Fruit fly (Drosophila melanogaster) whole organism, larva: Measurements from ENCODE around the gene CG42581.
"Not testable (repeated sequence)": the region's sequence is repeated elsewhere in the genome, so short reads cannot be mapped to it uniquely, and the experiment has no call there.

Source experiments
- noc ChIP-seq: fragments of 200-800 bp; sonication (Bioruptor generic); optimal IDR thresholded peaks from 3 replicates; lab custom pipeline; 2019; ENCODE audit warnings: missing biosample characterization, mild to moderate bottlenecking, missing genetic modification characterization, moderate library complexity

CG42581 gene

DNA sequence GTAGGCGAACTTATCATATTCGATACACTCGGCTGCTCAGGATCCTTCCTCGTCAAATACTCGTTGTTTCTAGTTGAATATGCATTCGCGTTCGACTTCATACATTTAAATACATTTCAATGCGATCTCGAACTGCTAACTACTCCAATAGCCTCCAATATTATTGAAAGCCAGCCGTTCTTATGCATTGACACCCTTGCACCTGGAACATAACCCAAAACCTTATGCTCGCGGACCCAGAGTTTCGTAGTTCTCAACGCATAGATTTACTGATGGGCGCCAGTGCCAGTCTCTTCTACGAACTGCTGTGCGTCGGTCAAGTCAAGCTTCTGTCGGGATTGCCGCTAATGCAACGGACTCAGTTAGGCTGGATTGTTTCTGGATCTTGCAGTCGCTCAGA, at the start of gene CG42581:
TSS of gene CG42581 (minus strand) at position 101 of the 400 bp plus-strand sequence.
- not testable (repeated sequence) for TF ChIP-seq noc (tag; lab: Kevin White, UChicago)

DNA sequence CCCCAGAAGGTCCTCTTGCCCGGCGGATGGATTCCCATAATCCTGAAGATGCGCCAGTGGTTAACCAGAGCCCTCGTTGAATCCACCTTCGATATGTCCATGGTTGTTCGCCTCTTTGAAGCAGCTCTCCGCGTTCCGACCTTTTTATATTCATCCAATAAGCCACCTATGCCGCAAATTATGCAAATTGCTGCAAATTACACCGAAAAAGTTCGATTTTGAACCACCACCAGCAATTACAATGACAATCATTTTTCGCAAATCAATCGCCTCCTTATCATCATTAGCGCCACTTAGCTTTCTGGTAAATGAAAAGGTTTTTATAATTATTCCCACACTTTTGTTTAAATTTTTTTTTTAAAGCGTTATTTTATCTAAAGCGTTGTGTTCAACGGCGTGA, 46.8 kb upstream of the CG42581 start, which contains the start of gene Or19a:
TSS of gene Or19a (minus strand) at position 101 of the 400 bp plus-strand sequence.
- TF ChIP-seq noc (tag; lab: Kevin White, UChicago), result not testable (repeated sequence)

DNA sequence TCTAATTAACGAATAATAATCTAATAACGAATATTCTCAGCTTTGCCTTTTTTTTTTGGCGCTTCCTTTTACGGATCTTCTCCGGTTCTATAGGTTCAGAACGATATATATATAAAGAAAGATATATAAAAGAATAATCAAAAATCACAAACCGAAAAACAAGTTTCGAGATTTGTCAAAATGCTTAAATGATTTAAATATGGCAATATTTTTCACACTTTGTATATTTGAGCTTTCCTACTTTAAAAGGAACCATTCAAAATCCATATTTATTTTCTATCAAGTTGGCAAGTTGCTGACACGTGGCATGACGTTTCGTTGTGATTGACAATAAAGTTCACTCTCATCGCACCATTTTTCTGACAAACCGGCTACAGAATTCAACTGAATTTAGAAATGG, 44.4 kb upstream of the CG42581 start, which contains the start of gene CG34332:
TSS of gene CG34332 (plus strand) at position 301 of the 400 bp plus-strand sequence.
- TF ChIP-seq noc (tag; lab: Kevin White, UChicago), result no peak

DNA sequence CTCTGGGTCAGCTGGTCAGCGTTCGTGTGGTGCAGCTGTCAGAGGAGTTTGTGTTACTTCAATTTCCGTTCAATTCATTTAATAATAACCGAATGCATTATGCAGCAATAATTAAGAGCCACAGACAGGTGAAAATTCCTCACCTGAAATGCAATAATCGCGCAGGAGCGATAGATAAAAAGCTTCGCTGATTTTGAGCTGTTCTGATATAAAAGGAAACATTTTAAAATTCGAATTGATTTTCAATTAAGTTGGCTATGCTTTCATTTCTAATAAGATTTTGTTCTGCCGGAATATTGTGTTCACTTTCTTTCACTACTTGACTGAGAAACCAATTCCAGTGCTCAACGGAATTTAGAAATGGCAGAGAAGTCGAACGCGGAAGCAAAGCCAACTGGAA, 43.2 kb upstream of the CG42581 start, which contains the start of gene CG42583:
TSS of gene CG42583 (plus strand) at position 301 of the 400 bp plus-strand sequence.
- no peak for TF ChIP-seq noc (tag; lab: Kevin White, UChicago)

DNA sequence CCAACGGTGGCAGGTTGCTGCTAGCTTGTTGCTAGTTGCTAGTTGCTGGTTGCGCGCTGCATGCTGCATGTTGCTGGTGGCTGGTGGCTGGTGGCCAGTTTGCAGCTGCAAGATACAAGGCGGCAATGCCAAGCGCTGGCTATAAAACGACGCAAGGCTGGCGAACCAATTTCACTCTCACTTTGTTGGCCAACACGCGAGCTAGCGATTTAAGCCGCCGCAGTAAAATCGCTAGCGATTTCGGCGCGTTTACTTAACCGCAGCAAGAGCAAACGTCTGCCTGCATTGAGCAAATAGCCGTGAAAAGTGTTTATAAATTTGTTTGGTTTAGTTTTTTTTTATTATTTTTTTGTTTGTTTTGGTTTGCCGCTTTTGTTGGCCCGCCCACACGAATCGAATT, 37.2 kb upstream of the CG42581 start, which contains the start of gene CG15322:
TSS of gene CG15322 (plus strand) at position 148 of the 400 bp plus-strand sequence.
- TF ChIP-seq noc (tag; lab: Kevin White, UChicago), result no peak

DNA sequence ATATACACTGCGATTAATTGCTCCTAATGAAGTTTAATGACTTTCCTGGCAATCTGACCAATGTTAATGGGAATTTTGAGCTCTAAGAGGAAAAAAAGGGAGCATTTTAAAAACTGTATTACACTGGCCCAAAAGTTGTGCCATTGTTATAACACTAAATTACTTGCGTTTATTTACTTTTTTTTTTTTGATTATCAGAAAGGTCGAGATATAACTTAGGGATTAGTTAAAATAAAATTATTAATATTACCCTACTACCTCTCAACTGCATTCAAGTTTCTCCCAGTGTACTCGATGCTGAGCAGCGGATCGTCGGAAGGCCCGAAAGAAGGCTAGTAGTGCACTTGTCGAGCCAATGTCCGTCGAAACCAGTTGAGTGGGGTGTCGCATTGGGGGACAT, 34.2 kb upstream of the CG42581 start:
- no peak for TF ChIP-seq noc (tag; lab: Kevin White, UChicago)

DNA sequence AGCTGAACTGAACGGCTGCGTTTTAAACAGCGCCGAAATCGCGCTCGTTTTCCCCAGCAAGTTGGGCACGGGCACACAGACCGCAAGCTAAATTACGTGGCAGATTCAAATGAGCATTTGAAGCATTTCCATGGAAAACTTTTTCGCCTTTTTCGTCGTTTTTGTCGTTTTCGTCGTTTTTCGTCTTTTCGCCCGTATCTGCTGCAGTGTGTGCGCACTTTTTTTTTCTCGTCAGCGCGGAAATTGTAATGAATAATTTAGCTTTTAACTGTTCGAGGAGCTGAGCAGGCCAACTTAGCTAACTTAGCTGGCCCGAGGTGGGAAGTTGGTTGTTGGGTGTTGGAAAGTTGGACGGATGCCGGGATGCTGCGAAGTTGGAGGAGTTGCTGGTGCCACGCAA, 33.3 kb upstream of the CG42581 start:
- no peak for TF ChIP-seq noc (tag; lab: Kevin White, UChicago)

DNA sequence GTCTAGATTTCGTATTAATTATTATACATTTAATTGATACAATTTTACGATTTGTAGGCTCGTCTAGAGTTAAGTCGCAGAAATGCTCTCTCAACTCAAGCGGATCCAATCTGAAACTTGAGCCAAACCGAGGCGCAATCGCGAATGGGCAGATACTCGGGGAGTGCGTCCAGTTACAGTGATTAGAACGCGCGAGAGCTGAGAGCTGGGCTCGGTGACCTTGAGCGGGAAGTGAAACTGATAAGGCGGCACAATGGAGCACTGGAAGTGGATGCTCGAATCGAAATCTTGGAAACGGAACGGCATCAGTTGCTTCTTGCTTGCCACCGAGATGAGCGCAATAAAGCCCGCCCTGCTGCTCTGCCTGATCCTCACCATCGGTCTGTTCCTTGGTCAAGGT, 25.9 kb upstream of the CG42581 start, which contains the start of gene CG34331:
TSS of gene CG34331 (plus strand) at position 301 of the 400 bp plus-strand sequence.
- no peak for TF ChIP-seq noc (tag; lab: Kevin White, UChicago)

DNA sequence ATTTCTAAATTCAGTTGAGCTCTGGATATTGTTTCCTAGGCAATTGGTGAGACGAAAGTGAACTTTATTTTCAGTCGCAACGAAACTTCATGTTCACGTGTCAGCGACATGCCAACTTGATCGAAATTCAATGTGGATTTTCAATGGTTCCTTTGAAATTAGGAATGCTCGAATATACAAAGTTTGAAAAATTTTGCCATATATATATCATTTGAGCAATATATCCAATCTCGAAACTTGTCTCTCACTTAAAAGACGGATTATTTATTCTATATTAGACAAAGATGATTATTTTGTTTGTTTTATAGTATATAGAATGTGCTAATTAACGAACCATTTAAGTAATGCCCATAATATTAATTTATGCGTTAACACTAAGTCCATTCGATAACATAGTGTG, 14.2 kb upstream of the CG42581 start, which contains the start of gene karr:
TSS of gene karr (minus strand) at position 101 of the 400 bp plus-strand sequence.
- no peak for TF ChIP-seq noc (tag; lab: Kevin White, UChicago)

DNA sequence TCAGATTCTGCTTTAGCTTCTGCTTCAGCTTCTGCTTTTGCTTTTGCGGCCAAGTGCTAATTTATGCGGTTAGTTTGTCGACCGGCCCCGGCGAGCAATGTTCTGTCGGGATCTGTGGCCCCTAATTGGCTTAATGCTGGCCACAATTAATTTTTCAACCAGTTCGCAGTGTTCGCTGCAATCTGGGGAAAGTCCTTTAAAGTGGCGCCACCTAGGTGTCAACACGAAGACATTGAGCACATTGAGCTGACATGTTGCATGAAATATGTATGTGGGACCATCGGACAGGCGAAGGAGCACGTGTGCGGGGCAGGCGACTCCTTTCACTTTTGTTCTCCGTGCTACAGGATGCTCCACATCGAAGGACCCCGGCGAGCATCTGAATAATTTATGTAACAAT, 8.7 kb upstream of the CG42581 start:
- no peak for TF ChIP-seq noc (tag; lab: Kevin White, UChicago)

DNA sequence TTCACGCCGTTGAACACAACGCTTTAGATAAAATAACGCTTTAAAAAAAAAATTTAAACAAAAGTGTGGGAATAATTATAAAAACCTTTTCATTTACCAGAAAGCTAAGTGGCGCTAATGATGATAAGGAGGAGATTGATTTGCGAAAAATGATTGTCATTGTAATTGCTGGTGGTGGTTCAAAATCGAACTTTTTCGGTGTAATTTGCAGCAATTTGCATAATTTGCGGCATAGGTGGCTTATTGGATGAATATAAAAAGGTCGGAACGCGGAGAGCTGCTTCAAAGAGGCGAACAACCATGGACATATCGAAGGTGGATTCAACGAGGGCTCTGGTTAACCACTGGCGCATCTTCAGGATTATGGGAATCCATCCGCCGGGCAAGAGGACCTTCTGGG, 2.2 kb downstream of the CG42581 start, which contains the start of gene Or19b:
TSS of gene Or19b (plus strand) at position 301 of the 400 bp plus-strand sequence.
- not testable (repeated sequence) for TF ChIP-seq noc (tag; lab: Kevin White, UChicago)

DNA sequence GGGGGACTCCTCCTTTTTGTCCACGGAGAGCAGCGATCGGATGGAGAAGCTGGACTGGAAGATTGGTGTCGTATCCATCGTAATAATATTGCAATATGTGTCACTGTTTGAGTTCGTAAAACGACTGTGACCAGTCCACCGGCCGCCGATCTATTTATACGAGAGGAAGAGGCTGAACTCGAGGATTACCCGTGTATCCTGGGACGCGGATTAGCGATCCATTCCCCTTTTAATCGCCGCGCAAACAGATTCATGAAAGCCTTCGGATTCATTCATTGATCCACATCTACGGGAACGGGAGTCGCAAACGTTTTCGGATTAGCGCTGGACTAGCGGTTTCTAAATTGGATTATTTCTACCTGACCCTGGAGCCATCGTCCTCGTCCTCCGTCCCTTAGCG, 4.0 kb downstream of the CG42581 start, which contains the start of gene fd19B:
TSS of gene fd19B (minus strand) at position 101 of the 400 bp plus-strand sequence.
- TF ChIP-seq noc (tag; lab: Kevin White, UChicago), result no peak

DNA sequence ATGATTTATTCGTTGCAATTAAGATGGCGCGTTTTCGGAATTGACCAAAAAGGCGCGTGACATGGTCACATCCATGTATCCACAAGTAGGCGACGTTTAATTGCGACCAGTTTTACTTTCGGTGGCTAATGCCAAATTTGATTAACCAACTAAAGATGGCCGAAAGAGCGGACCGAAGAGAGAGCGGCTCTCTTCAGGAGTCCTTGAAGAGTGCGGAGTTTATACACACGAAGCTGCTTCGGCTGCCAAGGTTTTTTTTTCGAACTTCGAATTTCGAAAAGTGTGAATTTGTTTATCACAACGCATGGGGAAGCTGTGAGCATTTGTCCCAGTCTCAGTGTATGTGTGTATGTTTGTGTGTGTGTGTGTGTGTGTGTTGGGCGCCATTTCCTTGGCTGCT, 12.5 kb downstream of the CG42581 start:
- TF ChIP-seq noc (tag; lab: Kevin White, UChicago), result no peak

DNA sequence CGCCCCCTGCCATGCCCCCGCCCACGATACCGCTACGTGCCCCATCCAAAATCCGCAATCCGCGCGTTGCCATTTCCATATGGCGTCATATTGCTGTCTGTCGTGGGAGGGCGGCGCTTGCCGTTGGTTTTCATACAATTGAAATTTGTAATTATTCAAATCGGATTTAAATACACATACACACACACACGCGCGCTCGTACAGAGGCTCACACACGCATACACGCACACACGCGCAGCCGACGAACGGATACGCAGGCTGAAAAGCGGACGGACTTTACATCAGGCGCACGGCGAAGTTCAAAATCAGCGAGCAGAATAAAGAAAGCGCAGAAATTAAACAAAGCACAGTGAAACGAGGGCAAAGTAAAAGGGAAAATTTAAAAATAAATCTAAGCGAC, 29.3 kb downstream of the CG42581 start:
- no peak for TF ChIP-seq noc (tag; lab: Kevin White, UChicago)

DNA sequence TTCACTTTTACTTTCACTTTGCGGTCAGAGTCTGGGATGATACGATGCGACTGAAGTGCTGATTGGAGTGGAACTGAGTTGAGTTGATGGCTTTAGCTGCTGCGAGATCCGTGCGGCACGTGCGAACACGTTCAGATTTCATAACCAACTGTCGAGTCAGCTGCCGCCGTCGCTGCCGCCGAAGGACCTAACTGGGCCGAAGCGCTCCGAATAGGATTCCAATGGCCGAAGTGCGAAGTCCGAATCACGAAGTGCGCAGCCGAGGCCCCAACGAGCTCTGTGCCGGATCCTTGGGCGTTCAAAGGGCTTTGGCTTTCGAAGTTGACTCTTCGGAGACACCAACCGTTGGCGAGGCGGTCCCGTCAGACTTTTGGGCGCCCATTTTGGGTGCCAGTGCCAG, 33.7 kb downstream of the CG42581 start, which contains the start of gene Dop2R:
TSS of gene Dop2R (minus strand) at position 131 of the 400 bp plus-strand sequence.
- TF ChIP-seq noc (tag; lab: Kevin White, UChicago), result no peak

DNA sequence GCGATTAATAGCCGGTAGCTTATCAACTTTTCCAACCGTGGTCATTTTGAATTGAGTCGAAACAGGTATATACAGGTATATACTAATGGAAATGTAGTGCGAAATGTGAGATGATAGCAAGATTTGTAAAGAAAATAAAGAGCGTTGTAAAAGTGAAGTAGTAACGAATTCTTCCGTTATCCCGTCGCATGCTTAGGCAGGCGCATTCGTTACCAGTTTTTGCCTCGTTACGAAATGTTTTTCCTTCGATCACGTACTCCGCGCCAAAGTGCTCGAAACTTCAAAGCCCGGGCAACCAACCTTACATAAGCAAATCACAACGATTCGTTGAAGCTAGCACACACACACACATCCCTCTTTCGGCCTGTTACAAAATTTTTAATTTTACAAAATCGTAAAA, 45.3 kb downstream of the CG42581 start, which contains the start of gene CG9570:
TSS of gene CG9570 (plus strand) at position 301 of the 400 bp plus-strand sequence.
- TF ChIP-seq noc (tag; lab: Kevin White, UChicago), result no peak
